Worm (Caenorhabditis elegans) whole organism, L4 larva: ENCODE measurements around the gene fbxb-78.
A peak's percentile ranks its signal among the peaks of the same experiment; 100 is the strongest.

ENCODE experiments used
- D1046.2 ChIP-seq: fragments of 200-800 bp; sonication (Bioruptor generic); IDR thresholded peaks from 2 replicates; pipeline ENCODE4 v1.3.6; 2022; ENCODE audit warnings: missing genetic modification characterization, missing compliant biosample characterization
- F49E8.2 ChIP-seq: sonication (generic microtip); optimal IDR thresholded peaks from 2 replicates; lab custom pipeline; 2016; ENCODE audit warnings: missing compliant biosample characterization, mild to moderate bottlenecking, missing genetic modification characterization, borderline replicate concordance
- R02D3.7 ChIP-seq: fragments of 150-350 bp; sonication (generic microtip); optimal IDR thresholded peaks from 3 replicates; lab custom pipeline; 2014; ENCODE audit warnings: missing biosample characterization, missing genetic modification characterization
- T26A8.4 ChIP-seq: fragments of 200-800 bp; sonication (Bioruptor generic); IDR thresholded peaks from 2 replicates; pipeline ENCODE4 v1.3.6; 2022; ENCODE audit warnings: missing genetic modification characterization, missing compliant biosample characterization
- aha-1 ChIP-seq: fragments of 150-350 bp; peaks from one replicate; lab custom pipeline; 2014; ENCODE audit warnings: missing biosample characterization, missing genetic modification characterization
- ama-1 ChIP-seq: fragments of 150-350 bp; optimal IDR thresholded peaks from 2 replicates; lab custom pipeline; 2014; ENCODE audit warnings: inconsistent platforms, mixed read lengths
- attf-4 ChIP-seq: sonication (generic microtip); optimal IDR thresholded peaks from 3 replicates; lab custom pipeline; 2017; ENCODE audit warnings: missing biosample characterization, missing genetic modification characterization
- daf-16 ChIP-seq, 3 experiments: sonication (generic microtip); optimal IDR thresholded peaks; 2 replicates each; lab custom pipeline; 2016 to 2017; ENCODE audit warnings: missing genetic modification characterization in 3 of 3, missing genetic modification reagents in 3 of 3, mild to moderate bottlenecking in 2 of 3, missing compliant biosample characterization in 2 of 3, missing biosample characterization in 1 of 3, moderate library complexity in 1 of 3
- daf-19 ChIP-seq: fragments of 200-800 bp; sonication (Bioruptor generic); conservative IDR thresholded peaks from 2 replicates; pipeline ENCODE4 v1.3.6; 2022; ENCODE audit warnings: missing genetic modification characterization, missing compliant biosample characterization
- gei-8 ChIP-seq: fragments of 200-800 bp; sonication (Bioruptor generic); optimal IDR thresholded peaks from 2 replicates; lab custom pipeline; 2018; ENCODE audit warnings: mild to moderate bottlenecking, missing genetic modification characterization, missing compliant biosample characterization
- hlh-30 ChIP-seq: sonication (generic microtip); optimal IDR thresholded peaks from 2 replicates; lab custom pipeline; 2017; ENCODE audit warnings: antibody characterized with exemption, mild to moderate bottlenecking, missing genetic modification characterization, missing compliant biosample characterization; ENCODE audit not compliant: insufficient read depth
- lin-15B ChIP-seq: fragments of 150-350 bp; sonication (generic microtip); optimal IDR thresholded peaks from 3 replicates; lab custom pipeline; 2014; ENCODE audit warnings: missing biosample characterization, missing genetic modification characterization
- lin-38 ChIP-seq: fragments of 200-800 bp; sonication (Bioruptor generic); IDR thresholded peaks from 2 replicates; pipeline ENCODE4 v1.3.6; 2022; ENCODE audit warnings: missing genetic modification reagents, missing genetic modification characterization, missing compliant biosample characterization
- lsy-2 ChIP-seq, 2 experiments: fragments of 150-350 bp in 1 of 2; sonication (generic microtip) in 1 of 2; optimal IDR thresholded peaks; 2 replicates each; lab custom pipeline; 2014 to 2017; ENCODE audit warnings: missing biosample characterization in 2 of 2, missing genetic modification characterization in 2 of 2
- mdt-29 ChIP-seq: fragments of 200-800 bp; sonication (Bioruptor generic); IDR thresholded peaks from 2 replicates; pipeline ENCODE4 v1.3.6; 2022; ENCODE audit warnings: missing genetic modification reagents, missing genetic modification characterization, missing compliant biosample characterization
- mes-2 ChIP-seq: sonication (generic microtip); optimal IDR thresholded peaks from 2 replicates; lab custom pipeline; 2016; ENCODE audit warnings: missing genotype, mild to moderate bottlenecking, missing genetic modification characterization, missing compliant biosample characterization; ENCODE audit not compliant: poor library complexity, severe bottlenecking
- nhr-111 ChIP-seq: fragments of 200-800 bp; sonication (Bioruptor generic); optimal IDR thresholded peaks from 2 replicates; lab custom pipeline; 2018; ENCODE audit warnings: mild to moderate bottlenecking, missing genetic modification characterization, missing compliant biosample characterization
- nhr-25 ChIP-seq: sonication (generic microtip); optimal IDR thresholded peaks from 2 replicates; lab custom pipeline; 2017; ENCODE audit warnings: missing genetic modification characterization, mild to moderate bottlenecking, missing compliant biosample characterization, antibody characterized with exemption, moderate library complexity, borderline replicate concordance; ENCODE audit not compliant: insufficient read depth
- pha-4 ChIP-seq, 2 experiments: fragments of 150-350 bp in 1 of 2; fragments of 200-800 bp in 1 of 2; sonication (Bioruptor generic) in 1 of 2; IDR thresholded peaks in 1 of 2; optimal IDR thresholded peaks in 1 of 2; 2 replicates each; pipeline versions ENCODE4 v1.3.6 to Lab custom; 2014 to 2022; ENCODE audit warnings: missing genetic modification characterization in 2 of 2, missing genetic modification reagents in 2 of 2, missing biosample characterization in 1 of 2, missing compliant biosample characterization in 1 of 2
- php-3 ChIP-seq: fragments of 200-800 bp; sonication (Bioruptor generic); IDR thresholded peaks from 2 replicates; pipeline ENCODE4 v1.3.6; 2022; ENCODE audit warnings: missing genetic modification reagents, missing genetic modification characterization, missing compliant biosample characterization
- snpc-1.2 ChIP-seq: fragments of 200-800 bp; sonication (Bioruptor generic); IDR thresholded peaks from 2 replicates; pipeline ENCODE4 v1.3.6; 2022; ENCODE audit warnings: missing genetic modification reagents, missing genetic modification characterization, missing compliant biosample characterization
- spr-1 ChIP-seq: sonication (generic microtip); optimal IDR thresholded peaks from 2 replicates; lab custom pipeline; 2016; ENCODE audit warnings: mild to moderate bottlenecking, missing genetic modification characterization, missing compliant biosample characterization
- unc-130 ChIP-seq: sonication (generic microtip); optimal IDR thresholded peaks from 2 replicates; lab custom pipeline; 2016; ENCODE audit warnings: missing genetic modification reagents, missing genetic modification characterization, missing compliant biosample characterization
- unc-62 ChIP-seq, 3 experiments: fragments of 150-350 bp in 1 of 3; sonication (generic microtip); optimal IDR thresholded peaks in 2 of 3; peaks in 1 of 3; 1 replicate in 1 of 3; 2 replicates in 2 of 3; lab custom pipeline; 2014 to 2017; ENCODE audit warnings: missing biosample characterization in 3 of 3, missing genetic modification characterization in 3 of 3, missing genetic modification reagents in 3 of 3, missing genotype in 1 of 3
- zfp-3 ChIP-seq: fragments of 200-800 bp; sonication (Bioruptor generic); conservative IDR thresholded peaks from 2 replicates; pipeline ENCODE4 v1.3.6; 2022; ENCODE audit warnings: missing genetic modification reagents, missing genetic modification characterization, missing compliant biosample characterization

fbxb-78 gene

DNA sequence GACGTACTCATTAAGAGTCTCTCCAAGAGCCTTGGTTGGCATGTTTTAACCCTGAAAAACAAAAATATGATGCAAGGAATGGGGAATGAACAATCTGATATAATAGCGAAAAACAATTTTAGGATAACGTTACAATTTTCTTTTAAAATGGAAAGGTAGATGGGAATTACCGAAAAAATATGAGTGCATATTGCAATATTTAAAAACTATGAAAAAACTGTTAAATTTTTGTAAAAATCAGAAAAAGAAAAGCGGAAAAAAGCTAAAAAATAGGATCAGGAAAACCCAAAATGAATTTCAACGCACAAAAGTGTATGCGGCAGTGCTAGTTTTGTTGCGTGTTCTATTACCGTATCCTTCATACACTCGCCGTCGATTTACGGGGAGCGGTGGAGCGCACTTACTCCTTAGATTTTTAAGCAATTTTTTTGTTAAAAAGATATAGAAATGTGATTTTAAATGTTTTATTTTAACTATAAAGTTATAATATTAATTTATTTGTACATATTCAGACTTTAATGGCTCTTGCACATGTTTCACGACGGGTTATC lies 12.4 kb downstream of the fbxb-78 start, which contains the start of the genes rpl-20 and Y17G9B.5 (continued):
- TF ChIP-seq php-3 (GFP tag; lab: Robert Waterston, UW) = peak; percentile 99
- TF ChIP-seq spr-1 (tag; lab: Kevin White, UChicago) = peak; percentile 99
- peak; percentile 93 for TF ChIP-seq gei-8 (GFP tag; lab: Kevin White, UChicago)
- peak; percentile 99 for TF ChIP-seq lin-15B
- peak; percentile 99 for TF ChIP-seq zfp-3 (GFP tag; lab: Robert Waterston, UW)

DNA sequence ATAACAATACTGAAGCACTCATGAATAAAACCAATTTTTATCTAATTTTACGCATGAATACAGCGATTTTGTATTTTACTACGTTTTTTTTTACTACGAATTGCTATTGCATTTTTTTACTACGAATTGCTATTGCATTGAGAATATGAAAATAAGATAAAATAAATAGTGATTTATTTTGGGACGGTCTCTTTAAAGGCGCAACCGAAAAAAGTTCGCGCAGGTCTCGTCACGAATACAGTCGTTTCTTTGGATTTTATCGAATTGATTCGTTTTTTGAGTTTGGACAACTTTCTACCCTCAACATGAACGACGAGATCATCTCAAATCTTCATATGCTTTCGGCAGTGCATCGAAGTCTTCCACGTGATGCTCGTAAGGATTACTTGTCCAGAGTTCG lies 14.5 kb downstream of the fbxb-78 start, which contains the start of gene Y17G9B.4:
Gene Y17G9B.4, plus strand, starts transcription at position 306 of the 400 bp plus-strand sequence.
- TF ChIP-seq snpc-1.2 (GFP tag; lab: Robert Waterston, UW) = peak; percentile 56; the same call in 1 of the 2 replicates
- peak; percentile 9 for TF ChIP-seq unc-130 (GFP tag; lab: Kevin White, UChicago)
- TF ChIP-seq hlh-30 (tag; lab: Kevin White, UChicago) = no peak
- TF ChIP-seq mes-2 (tag; lab: Kevin White, UChicago) = no peak

ce11 chrIV:4755929-4756655 lies 18.7 kb downstream of the fbxb-78 start, which contains the start of the genes fbxb-77 and Y17G9B.11:
Gene fbxb-77 (minus strand): TSS chrIV:4756157.
Gene Y17G9B.11 (plus strand): TSS chrIV:4756605.
- peak; percentile 90 for TF ChIP-seq aha-1 (tag; lab: Kevin White, UChicago)
- TF ChIP-seq daf-19 (GFP tag; lab: Robert Waterston, UW) = no peak
- no peak for TF ChIP-seq D1046.2 (GFP tag; lab: Robert Waterston, UW)
- peak in 1 of 2 experiments; percentile 32 for TF ChIP-seq unc-62 (GFP tag; optimal IDR thresholded peaks at IDR 0.05 in 1 of 2; lab: Kevin White, UChicago)
- TF ChIP-seq unc-62 (tag; optimal IDR thresholded peaks at IDR 0.05; lab: Kevin White, UChicago) = no peak
- TF ChIP-seq nhr-25 (tag; lab: Kevin White, UChicago) = no peak
- TF ChIP-seq, all 104 proteins: peak for 2

ce11 chrIV:4758659-4759058 lies 21.3 kb downstream of the fbxb-78 start, which contains the start of gene Y17G9B.8:
Gene Y17G9B.8 (minus strand): TSS chrIV:4758840.
- no peak for TF ChIP-seq attf-4 (tag; lab: Kevin White, UChicago)
- no peak for TF ChIP-seq T26A8.4 (GFP tag; lab: Robert Waterston, UW)
- no peak for TF ChIP-seq R02D3.7 (tag; lab: Kevin White, UChicago)
- TF ChIP-seq pha-4 (GFP tag; IDR thresholded peaks at IDR 0.05; lab: Robert Waterston, UW) = no peak
- no peak for TF ChIP-seq pha-4 (tag; optimal IDR thresholded peaks at IDR 0.05; lab: Kevin White, UChicago)
- TF ChIP-seq lin-38 = peak; percentile 45
- peak in 1 of 2 experiments; percentile 73 for TF ChIP-seq unc-62 (GFP tag; optimal IDR thresholded peaks at IDR 0.05 in 1 of 2; lab: Kevin White, UChicago)
- TF ChIP-seq unc-62 (tag; optimal IDR thresholded peaks at IDR 0.05; lab: Kevin White, UChicago) = no peak
- peak in 1 of 2 experiments; percentile 5 for TF ChIP-seq lsy-2 (tag; optimal IDR thresholded peaks at IDR 0.05; lab: Kevin White, UChicago)
- no peak for TF ChIP-seq mdt-29 (GFP tag; lab: Robert Waterston, UW)
- TF ChIP-seq mes-2 (tag; lab: Kevin White, UChicago) = peak; percentile 19
- TF ChIP-seq daf-16 (GFP tag; optimal IDR thresholded peaks at IDR 0.05; lab: Kevin White, UChicago) = no peak
- TF ChIP-seq daf-16 (tag; optimal IDR thresholded peaks at IDR 0.05; lab: Kevin White, UChicago) = no peak
- peak; percentile 63 for TF ChIP-seq snpc-1.2 (GFP tag; lab: Robert Waterston, UW)
- TF ChIP-seq nhr-111 (GFP tag; lab: Kevin White, UChicago) = no peak
- TF ChIP-seq ama-1 (lab: Kevin White, UChicago) = no peak
- TF ChIP-seq F49E8.2 (tag; lab: Kevin White, UChicago) = peak; percentile 27
